Worm (Caenorhabditis elegans): ENCODE data around the gene F16G10.8.

The F16G10.8 gene

DNA sequence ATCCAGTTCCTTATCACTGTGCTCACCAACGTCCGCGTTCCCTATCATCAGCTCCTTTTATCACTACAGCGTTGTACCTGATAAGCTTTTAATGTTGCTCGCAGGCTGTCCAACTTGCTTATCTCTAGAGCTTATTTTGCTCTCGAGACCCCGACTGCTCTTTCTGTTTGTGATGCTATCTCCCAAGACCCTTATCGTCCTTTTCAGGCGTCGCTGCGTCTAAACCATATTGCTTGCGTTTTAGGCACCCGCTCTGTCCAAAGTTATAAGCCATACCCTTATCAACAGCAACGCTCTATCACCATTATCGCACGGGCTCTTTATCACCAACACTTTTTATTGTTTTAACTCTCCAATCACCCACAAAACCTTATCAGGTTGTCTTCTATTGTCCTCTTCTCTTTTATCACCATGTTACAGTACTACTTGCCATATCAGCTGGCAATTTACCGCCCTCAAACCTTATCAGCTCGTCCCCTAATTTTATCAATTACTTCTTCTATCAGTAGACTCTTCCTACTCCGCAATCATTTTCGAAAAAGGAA lies 4.7 kb downstream of the F16G10.8 start (continued):
- no peak for TF ChIP-seq nhr-6 (tag; optimal IDR thresholded peaks at IDR 0.05)
- peak; percentile 54 for TF ChIP-seq gmeb-1 (tag; optimal IDR thresholded peaks at IDR 0.05)
- no peak for TF ChIP-seq ceh-16 (tag; optimal IDR thresholded peaks at IDR 0.05)

DNA sequence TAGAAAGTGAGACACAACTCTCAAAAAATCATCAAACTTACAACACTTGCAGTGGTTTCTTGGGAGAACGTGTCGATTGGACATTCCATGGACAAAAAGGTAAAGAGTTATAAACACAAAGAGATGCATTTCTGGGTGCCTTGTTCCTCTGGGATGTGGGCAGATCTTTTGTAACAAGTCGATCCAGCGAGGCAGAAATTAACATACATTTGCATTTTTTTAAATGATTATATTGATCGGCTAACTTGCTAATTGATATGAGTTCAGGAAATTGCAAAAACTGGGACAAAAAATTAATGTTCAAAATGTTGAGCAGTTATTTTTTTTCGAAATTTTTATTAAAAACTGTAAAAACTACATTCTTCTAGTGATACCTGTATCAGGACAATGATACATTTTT lies 5.5 kb downstream of the F16G10.8 start, which contains the start of gene F16G10.6:
Gene F16G10.6 (minus strand): TSS at position 101 of the 400 bp plus-strand sequence.
- TF ChIP-seq blmp-1 (tag; optimal IDR thresholded peaks at IDR 0.05; ENCODE audit: insufficient read depth) (no peak), nhr-6 (tag; optimal IDR thresholded peaks at IDR 0.05) (no peak), mab-5 (tag; optimal IDR thresholded peaks at IDR 0.05) (no peak), egl-27 (tag; optimal IDR thresholded peaks at IDR 0.05) (no peak), nhr-10 (tag; optimal IDR thresholded peaks at IDR 0.05) (no peak), C34F6.9 (tag; optimal IDR thresholded peaks at IDR 0.05) (no peak), snpc-4 (tag; optimal IDR thresholded peaks at IDR 0.05) (no peak), nhr-25 (tag; optimal IDR thresholded peaks at IDR 0.05) (no peak), R02D3.7 (tag; optimal IDR thresholded peaks at IDR 0.05) (no peak), skn-1 (tag; optimal IDR thresholded peaks at IDR 0.05) (no peak), gmeb-1 (tag; optimal IDR thresholded peaks at IDR 0.05) (no peak)

DNA sequence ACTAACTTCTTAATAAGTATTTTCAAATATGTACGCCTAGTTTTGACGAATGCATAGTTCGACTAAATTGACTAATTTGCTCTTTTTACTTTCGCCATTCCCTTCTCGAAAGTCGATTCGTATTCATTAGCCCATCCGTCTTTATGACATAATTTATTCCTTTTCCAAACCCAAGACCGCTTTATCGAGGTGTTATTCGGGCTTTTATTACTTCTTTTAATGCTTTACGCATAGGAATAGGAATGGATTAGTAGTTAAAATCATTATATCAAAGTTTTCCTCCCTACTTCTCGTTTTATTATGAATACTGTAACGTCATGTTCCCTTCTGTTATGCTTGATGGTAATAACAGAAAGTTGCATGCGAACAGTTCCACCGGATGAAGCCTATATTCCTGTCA lies 8.3 kb downstream of the F16G10.8 start, which contains the start of gene F16G10.2:
Gene F16G10.2 (plus strand): TSS at position 301 of the 400 bp plus-strand sequence.
- TF ChIP-seq elt-1 (tag; optimal IDR thresholded peaks at IDR 0.05) (no peak), ama-1 (optimal IDR thresholded peaks at IDR 0.05) (no peak), nhr-11 (tag; optimal IDR thresholded peaks at IDR 0.05) (no peak), fos-1 (tag; optimal IDR thresholded peaks at IDR 0.05) (no peak), ztf-11 (tag; optimal IDR thresholded peaks at IDR 0.05) (no peak), skn-1 (tag; optimal IDR thresholded peaks at IDR 0.05) (no peak), blmp-1 (tag; optimal IDR thresholded peaks at IDR 0.05; ENCODE audit: insufficient read depth) (no peak), nhr-25 (tag; optimal IDR thresholded peaks at IDR 0.05) (no peak), dmd-4 (tag; optimal IDR thresholded peaks at IDR 0.05) (no peak), unc-39 (tag; optimal IDR thresholded peaks at IDR 0.05) (no peak), ztf-1 (GFP tag; conservative IDR thresholded peaks at IDR 0.05) (no peak), nhr-6 (tag; optimal IDR thresholded peaks at IDR 0.05) (no peak)

DNA sequence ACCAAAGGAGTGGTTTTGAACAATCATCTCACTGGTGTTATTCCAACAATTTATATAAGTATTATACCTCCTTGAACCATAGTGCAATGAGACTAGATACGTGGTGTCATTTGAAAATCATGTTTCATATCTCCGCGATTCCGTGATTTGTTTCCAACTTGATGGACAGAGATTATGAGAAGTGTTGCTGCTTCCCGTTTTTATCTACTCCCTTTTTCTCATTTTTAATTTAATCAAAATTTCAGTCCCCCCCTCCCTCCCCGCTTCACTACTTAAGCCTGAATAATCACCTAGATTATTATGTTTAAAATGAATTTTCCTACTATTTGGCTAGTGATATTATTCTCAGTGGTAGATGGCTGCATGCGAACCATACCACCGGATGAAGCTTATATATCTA lies 11.1 kb downstream of the F16G10.8 start, which contains the start of gene F16G10.3:
Gene F16G10.3 (plus strand): TSS at position 301 of the 400 bp plus-strand sequence.
- TF ChIP-seq lin-39 (tag; optimal IDR thresholded peaks at IDR 0.05) (no peak), aly-2 (tag; optimal IDR thresholded peaks at IDR 0.05) (no peak), elt-3 (tag; optimal IDR thresholded peaks at IDR 0.05) (no peak), nhr-11 (tag; optimal IDR thresholded peaks at IDR 0.05) (no peak)

DNA sequence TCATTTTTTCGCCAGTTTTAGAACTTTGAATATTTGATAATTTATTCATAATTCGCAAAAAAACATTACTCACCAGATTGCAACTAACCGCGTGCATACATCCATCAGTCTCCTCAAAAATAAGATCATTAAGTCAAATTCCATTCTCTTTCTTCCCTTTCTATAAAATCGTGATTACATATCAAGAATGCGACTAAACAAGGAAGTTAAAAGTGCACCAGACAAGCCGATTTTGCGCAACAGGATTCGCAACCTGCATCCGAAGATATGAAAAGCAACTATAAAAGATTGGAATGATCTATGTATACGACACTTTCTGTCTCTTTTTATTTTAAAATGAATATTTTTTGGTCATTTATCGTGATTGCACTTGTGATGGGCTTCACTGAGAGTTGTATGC lies 14.3 kb downstream of the F16G10.8 start, which contains the start of gene hpo-25:
Gene hpo-25 (plus strand): TSS at position 301 of the 400 bp plus-strand sequence.
- TF ChIP-seq lsy-2 (tag; optimal IDR thresholded peaks at IDR 0.05) (no peak), unc-62 (GFP tag; optimal IDR thresholded peaks at IDR 0.05) (no peak), gmeb-1 (tag; optimal IDR thresholded peaks at IDR 0.05) (no peak), F13H6.1 (tag; optimal IDR thresholded peaks at IDR 0.05) (no peak)

DNA sequence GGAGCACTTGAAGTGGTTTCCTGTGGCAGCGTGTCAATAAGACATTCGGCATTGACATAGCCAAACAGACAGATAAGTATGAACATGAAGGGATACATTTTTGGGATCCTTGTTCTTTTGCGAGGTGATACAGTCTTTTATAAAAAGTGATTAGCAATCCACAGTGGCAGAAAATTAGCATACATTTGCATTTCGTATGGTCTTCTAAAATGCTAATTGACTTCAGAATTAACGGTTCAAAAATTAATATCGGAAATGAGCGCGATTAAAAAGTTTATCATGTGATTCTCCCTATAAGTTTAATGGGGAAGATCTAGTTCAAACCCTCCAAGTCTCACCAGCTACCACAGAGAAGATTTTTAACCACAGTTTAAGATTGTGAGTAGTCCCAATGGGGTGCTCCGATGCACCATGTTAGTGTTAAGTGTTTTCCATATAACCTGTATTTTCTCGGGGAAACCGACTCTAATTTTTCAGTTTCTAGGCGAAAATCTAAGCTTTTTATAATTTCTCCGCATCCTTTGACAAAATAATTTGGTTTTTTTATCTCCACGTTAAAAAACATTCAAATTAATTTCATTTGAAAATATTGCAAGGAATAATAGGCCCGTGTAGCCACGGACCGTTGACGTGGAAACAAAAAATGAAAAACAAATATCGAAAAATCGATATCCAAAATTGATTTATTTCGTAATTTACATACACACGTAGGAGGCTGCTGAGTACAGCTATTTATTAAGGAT lies 16.4 kb downstream of the F16G10.8 start, which contains the start of the genes F43C11.12 and F16G10.5:
Gene F43C11.12 (minus strand): TSS at position 101 of the 743 bp plus-strand sequence.
Gene F16G10.5 (plus strand): TSS at position 693 of the 743 bp plus-strand sequence.
- TF ChIP-seq lin-13 (GFP tag; optimal IDR thresholded peaks at IDR 0.05) (no peak), zag-1 (tag; optimal IDR thresholded peaks at IDR 0.05) (no peak), nhr-21 (tag; optimal IDR thresholded peaks at IDR 0.05) (no peak), ceh-82 (tag; optimal IDR thresholded peaks at IDR 0.05) (no peak), snpc-4 (tag; optimal IDR thresholded peaks at IDR 0.05) (no peak), unc-39 (tag; optimal IDR thresholded peaks at IDR 0.05) (no peak), nhr-237 (tag; optimal IDR thresholded peaks at IDR 0.05) (no peak), Y55F3AM.14 (GFP tag; optimal IDR thresholded peaks at IDR 0.05) (no peak), fos-1 (tag; optimal IDR thresholded peaks at IDR 0.05) (no peak), nhr-77 (tag; optimal IDR thresholded peaks at IDR 0.05) (no peak), alr-1 (tag; optimal IDR thresholded peaks at IDR 0.05) (no peak), egl-27 (tag; optimal IDR thresholded peaks at IDR 0.05) (no peak), unc-62 (GFP tag; optimal IDR thresholded peaks at IDR 0.05) (no peak), mdl-1 (tag; optimal IDR thresholded peaks at IDR 0.05) (no peak), ztf-4 (tag; optimal IDR thresholded peaks at IDR 0.05) (no peak)
